Worm (Caenorhabditis elegans): Measurements from ENCODE around the gene Y38H6C.18.

- TF ChIP-seq unc-55 (GFP tag; optimal IDR thresholded peaks at IDR 0.05) = no peak
- TF ChIP-seq snpc-4 (tag; optimal IDR thresholded peaks at IDR 0.05) = no peak
- no peak for TF ChIP-seq mab-5 (tag; optimal IDR thresholded peaks at IDR 0.05)
- TF ChIP-seq unc-62 (GFP tag; optimal IDR thresholded peaks at IDR 0.05) = no peak
- TF ChIP-seq nhr-11 (tag; optimal IDR thresholded peaks at IDR 0.05) = no peak
- no peak for TF ChIP-seq ceh-16 (tag; optimal IDR thresholded peaks at IDR 0.05)
- no peak for TF ChIP-seq nhr-12 (tag; optimal IDR thresholded peaks at IDR 0.05)
- TF ChIP-seq aly-2 (tag; optimal IDR thresholded peaks at IDR 0.05) = no peak
- TF ChIP-seq elt-3 (tag; optimal IDR thresholded peaks at IDR 0.05) = no peak
- TF ChIP-seq ztf-11 (tag; optimal IDR thresholded peaks at IDR 0.05) = no peak
- TF ChIP-seq mdl-1 (tag; optimal IDR thresholded peaks at IDR 0.05) = no peak
- no peak for TF ChIP-seq dmd-4 (tag; optimal IDR thresholded peaks at IDR 0.05)
Measured at ce11 chrV:20497537-20497936, 49.4 kb downstream of the Y38H6C.18 start.
